Fruit fly (Drosophila melanogaster) S2 (cell line): ENCODE results near the gene CG43867.

ENCODE experiments used
- CG8478 ChIP-seq: fragments of >200 bp; optimal IDR thresholded peaks from 2 replicates; lab custom pipeline; 2018
- CTCF ChIP-seq, 2 experiments: fragments of >200 bp; optimal IDR thresholded peaks; 2 replicates each; lab custom pipeline; 2018

DNA sequence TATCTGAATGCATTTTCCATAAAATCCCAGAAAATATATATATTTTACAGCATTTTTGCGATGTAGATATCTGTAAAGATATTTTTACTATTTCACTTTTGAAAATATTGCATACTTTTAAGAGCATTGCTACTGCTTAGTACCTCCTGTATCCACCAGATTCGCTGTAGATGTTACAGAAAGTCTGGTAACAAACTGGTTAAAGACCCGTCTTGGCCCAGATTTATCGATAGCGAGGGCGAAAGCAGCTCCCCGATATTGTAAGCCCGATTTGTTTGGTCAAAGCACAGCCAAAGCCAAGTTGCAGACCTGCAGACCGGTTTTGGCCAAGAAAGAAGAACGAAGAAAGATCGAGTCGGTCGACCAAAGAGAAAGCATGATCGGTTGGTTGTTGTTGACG is 143.3 kb downstream of the CG43867 start, which contains the start of gene tw:
- TF ChIP-seq CTCF (optimal IDR thresholded peaks at IDR 0.05; lab: Kevin White, UChicago), result peak; percentile 82 to 87
- no peak for TF ChIP-seq CG8478 (lab: Kevin White, UChicago)
